Worm (Caenorhabditis elegans) whole organism, late embryonic: ENCODE data around the gene clec-231.
A peak's percentile ranks its signal among the peaks of the same experiment; 100 is the strongest.
"Not testable (repeated sequence)": the region's sequence is repeated elsewhere in the genome, so short reads cannot be mapped to it uniquely, and the experiment has no call there.

ENCODE experiments used
- C08G9.2 ChIP-seq: sonication (generic microtip); optimal IDR thresholded peaks from 2 replicates; lab custom pipeline; 2016; ENCODE audit warnings: mild to moderate bottlenecking, missing genetic modification characterization, moderate library complexity, missing compliant biosample characterization
- C38D4.7 ChIP-seq: fragments of 200-800 bp; sonication (Bioruptor generic); optimal IDR thresholded peaks from 2 replicates; lab custom pipeline; 2018; ENCODE audit warnings: mild to moderate bottlenecking, missing genetic modification characterization, moderate library complexity, missing compliant biosample characterization
- F13H6.1 ChIP-seq: sonication (generic microtip); optimal IDR thresholded peaks from 2 replicates; lab custom pipeline; 2016; ENCODE audit warnings: missing genetic modification characterization, missing compliant biosample characterization
- K02D7.2 ChIP-seq: sonication (generic microtip); optimal IDR thresholded peaks from 2 replicates; lab custom pipeline; 2017; ENCODE audit warnings: mild to moderate bottlenecking, missing genetic modification characterization, missing compliant biosample characterization
- T23F11.4 ChIP-seq: fragments of 200-800 bp; sonication (Bioruptor generic); optimal IDR thresholded peaks from 2 replicates; lab custom pipeline; 2018; ENCODE audit warnings: mild to moderate bottlenecking, missing genetic modification characterization, missing compliant biosample characterization
- ama-1 ChIP-seq: fragments of 150-350 bp; optimal IDR thresholded peaks from 2 replicates; lab custom pipeline; 2014
- ceh-14 ChIP-seq: sonication (generic microtip); optimal IDR thresholded peaks from 2 replicates; lab custom pipeline; 2016; ENCODE audit warnings: missing genotype, missing genetic modification characterization, missing compliant biosample characterization
- ceh-19 ChIP-seq: fragments of 200-800 bp; sonication (Bioruptor generic); optimal IDR thresholded peaks from 2 replicates; lab custom pipeline; 2018; ENCODE audit warnings: mild to moderate bottlenecking, missing genetic modification characterization, missing compliant biosample characterization
- ceh-22 ChIP-seq: sonication (generic microtip); optimal IDR thresholded peaks from 2 replicates; lab custom pipeline; 2017; ENCODE audit warnings: missing biosample characterization, missing genetic modification characterization
- ceh-24 ChIP-seq: sonication (generic microtip); optimal IDR thresholded peaks from 2 replicates; lab custom pipeline; 2016; ENCODE audit warnings: mild to moderate bottlenecking, missing genetic modification characterization, missing compliant biosample characterization
- ceh-48 ChIP-seq: sonication (generic microtip); optimal IDR thresholded peaks from 2 replicates; lab custom pipeline; 2016; ENCODE audit warnings: missing genetic modification characterization, inconsistent platforms, missing compliant biosample characterization
- ceh-9 ChIP-seq: sonication (generic microtip); optimal IDR thresholded peaks from 2 replicates; lab custom pipeline; 2016; ENCODE audit warnings: mild to moderate bottlenecking, missing genetic modification characterization, inconsistent platforms, missing compliant biosample characterization
- che-1 ChIP-seq: sonication (generic microtip); optimal IDR thresholded peaks from 2 replicates; lab custom pipeline; 2016; ENCODE audit warnings: mild to moderate bottlenecking, missing genetic modification characterization, missing compliant biosample characterization
- dmd-4 ChIP-seq: sonication (generic microtip); optimal IDR thresholded peaks from 2 replicates; lab custom pipeline; 2016; ENCODE audit warnings: borderline replicate concordance, missing genetic modification characterization, missing compliant biosample characterization
- dve-1 ChIP-seq: sonication (generic microtip); optimal IDR thresholded peaks from 2 replicates; lab custom pipeline; 2017; ENCODE audit warnings: antibody characterized with exemption, mild to moderate bottlenecking, missing genetic modification characterization, missing compliant biosample characterization
- elt-2 ChIP-seq: sonication (generic microtip); optimal IDR thresholded peaks from 2 replicates; lab custom pipeline; 2016; ENCODE audit warnings: missing genetic modification reagents, missing genetic modification characterization, missing compliant biosample characterization
- elt-4 ChIP-seq: sonication (generic microtip); optimal IDR thresholded peaks from 2 replicates; lab custom pipeline; 2016; ENCODE audit warnings: missing genetic modification characterization, missing compliant biosample characterization
- ets-4 ChIP-seq: sonication (generic microtip); optimal IDR thresholded peaks from 2 replicates; lab custom pipeline; 2016; ENCODE audit warnings: missing genetic modification characterization, missing compliant biosample characterization
- eyg-1 ChIP-seq: sonication (generic microtip); optimal IDR thresholded peaks from 2 replicates; lab custom pipeline; 2016; ENCODE audit warnings: missing genotype, missing genetic modification characterization, missing compliant biosample characterization
- fax-1 ChIP-seq: sonication (generic microtip); optimal IDR thresholded peaks from 2 replicates; lab custom pipeline; 2016; ENCODE audit warnings: missing genotype, missing genetic modification characterization, missing compliant biosample characterization
- fkh-6 ChIP-seq: sonication (generic microtip); optimal IDR thresholded peaks from 2 replicates; lab custom pipeline; 2016; ENCODE audit warnings: missing genetic modification characterization, missing compliant biosample characterization
- hlh-6 ChIP-seq: sonication (generic microtip); optimal IDR thresholded peaks from 2 replicates; lab custom pipeline; 2016; ENCODE audit warnings: missing genotype, missing genetic modification characterization, missing compliant biosample characterization
- lin-11 ChIP-seq: fragments of 200-800 bp; sonication (Bioruptor generic); optimal IDR thresholded peaks from 2 replicates; lab custom pipeline; 2018; ENCODE audit warnings: mild to moderate bottlenecking, missing genetic modification characterization, missing compliant biosample characterization
- nfya-1 ChIP-seq: sonication (generic microtip); optimal IDR thresholded peaks from 2 replicates; lab custom pipeline; 2017; ENCODE audit warnings: missing genetic modification characterization, mild to moderate bottlenecking, missing compliant biosample characterization, antibody characterized with exemption, moderate library complexity
- npax-4 ChIP-seq: sonication (generic microtip); optimal IDR thresholded peaks from 2 replicates; lab custom pipeline; 2016; ENCODE audit warnings: missing genetic modification characterization, missing compliant biosample characterization
- pha-2 ChIP-seq: sonication (generic microtip); optimal IDR thresholded peaks from 2 replicates; lab custom pipeline; 2017; ENCODE audit warnings: mild to moderate bottlenecking, missing genetic modification characterization, missing compliant biosample characterization
- pqm-1 ChIP-seq: sonication (generic microtip); optimal IDR thresholded peaks from 2 replicates; lab custom pipeline; 2016; ENCODE audit warnings: missing genetic modification characterization, missing compliant biosample characterization
- ref-2 ChIP-seq: sonication (generic microtip); optimal IDR thresholded peaks from 2 replicates; lab custom pipeline; 2016; ENCODE audit warnings: missing genetic modification characterization, missing compliant biosample characterization
- sdc-2 ChIP-seq: sonication (generic microtip); optimal IDR thresholded peaks from 2 replicates; lab custom pipeline; 2016; ENCODE audit warnings: missing genotype, missing genetic modification characterization, missing compliant biosample characterization
- sox-2 ChIP-seq: fragments of 200-800 bp; sonication (Bioruptor generic); IDR thresholded peaks from 2 replicates; pipeline ENCODE4 v1.3.6; 2022; ENCODE audit warnings: missing genetic modification reagents, missing genetic modification characterization, missing compliant biosample characterization
- sox-4 ChIP-seq: sonication (generic microtip); optimal IDR thresholded peaks from 2 replicates; lab custom pipeline; 2017; ENCODE audit warnings: mild to moderate bottlenecking, missing genetic modification characterization, inconsistent platforms, missing compliant biosample characterization
- syd-9 ChIP-seq: sonication (generic microtip); optimal IDR thresholded peaks from 2 replicates; lab custom pipeline; 2016; ENCODE audit warnings: mild to moderate bottlenecking, missing genetic modification characterization, moderate library complexity, missing compliant biosample characterization
- tbx-7 ChIP-seq: sonication (generic microtip); optimal IDR thresholded peaks from 2 replicates; lab custom pipeline; 2016; ENCODE audit warnings: missing genotype, missing genetic modification characterization, missing compliant biosample characterization
- unc-3 ChIP-seq, 2 experiments: fragments of 200-800 bp in 1 of 2; sonication (Bioruptor generic) in 1 of 2; sonication (generic microtip) in 1 of 2; conservative IDR thresholded peaks in 1 of 2; optimal IDR thresholded peaks in 1 of 2; 2 replicates each; pipeline versions ENCODE4 v1.3.6 to Lab custom; 2016 to 2022; ENCODE audit warnings: missing compliant biosample characterization in 2 of 2, missing genetic modification characterization in 2 of 2, missing genetic modification reagents in 1 of 2
- unc-55 ChIP-seq: sonication (generic microtip); optimal IDR thresholded peaks from 2 replicates; lab custom pipeline; 2017; ENCODE audit warnings: missing biosample characterization, missing genetic modification reagents, missing genetic modification characterization
- unc-86 ChIP-seq: sonication (generic microtip); optimal IDR thresholded peaks from 2 replicates; lab custom pipeline; 2016; ENCODE audit warnings: missing genetic modification characterization, missing compliant biosample characterization
- ztf-16 ChIP-seq: sonication (generic microtip); optimal IDR thresholded peaks from 2 replicates; lab custom pipeline; 2017; ENCODE audit warnings: missing genetic modification characterization, missing compliant biosample characterization

clec-231 gene

DNA sequence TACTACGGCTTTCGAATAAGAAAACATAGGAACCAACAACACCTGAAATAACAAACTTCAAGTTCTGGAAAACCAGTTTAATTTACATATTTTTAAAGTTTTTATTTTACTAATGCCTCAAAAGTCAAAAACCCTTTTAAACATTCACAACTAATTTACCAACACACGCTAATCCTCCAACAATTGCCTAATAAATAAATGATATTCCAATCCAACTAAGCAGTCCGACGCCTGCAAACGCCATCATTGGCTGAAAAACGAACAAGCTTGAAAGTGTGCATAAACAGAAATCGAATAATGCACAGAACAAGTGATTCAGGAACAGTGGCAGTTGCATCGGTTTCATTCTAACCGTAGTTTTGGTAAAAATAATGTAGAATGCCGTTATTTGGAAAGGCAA, 17.3 kb upstream of the clec-231 start:
- no peak for TF ChIP-seq elt-4 (tag; lab: Kevin White, UChicago)
- no peak for TF ChIP-seq ceh-22 (tag; lab: Kevin White, UChicago)
- no peak for TF ChIP-seq sox-4 (tag; lab: Kevin White, UChicago)
- TF ChIP-seq lin-11 (tag; lab: Kevin White, UChicago) = no peak
- TF ChIP-seq unc-55 (GFP tag; lab: Kevin White, UChicago) = no peak
- no peak for TF ChIP-seq ceh-19 (GFP tag; lab: Kevin White, UChicago)
- TF ChIP-seq ceh-48 = no peak
- no peak for TF ChIP-seq ceh-14
- TF ChIP-seq unc-86 (tag; lab: Kevin White, UChicago) = no peak
- TF ChIP-seq dve-1 (tag; lab: Kevin White, UChicago) = no peak

DNA sequence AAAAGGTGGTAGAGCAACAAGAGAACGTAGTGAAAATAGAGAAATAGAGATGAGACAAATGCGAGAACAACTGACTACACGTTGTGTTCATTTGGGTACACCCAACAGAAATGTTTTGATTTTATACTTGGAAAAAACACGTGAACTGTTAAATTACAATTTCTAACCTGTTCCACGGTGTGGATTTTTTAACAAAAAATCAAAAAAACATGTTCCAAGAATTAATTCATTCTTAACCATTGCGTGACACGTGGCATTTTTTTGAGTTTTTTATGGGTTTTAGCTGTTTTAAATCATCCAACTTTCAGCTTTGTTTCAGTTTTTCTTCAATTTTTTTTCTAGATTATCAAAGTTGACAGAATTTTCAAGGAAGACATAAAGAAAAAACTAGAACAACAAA, 10.9 kb upstream of the clec-231 start, which contains the start of gene ech-1.1:
Gene ech-1.1 (minus strand): TSS at position 101 of the 400 bp plus-strand sequence.
- not testable (repeated sequence) for TF ChIP-seq eyg-1; dmd-4 (tag; lab: Kevin White, UChicago); nfya-1 (tag; lab: Kevin White, UChicago)

DNA sequence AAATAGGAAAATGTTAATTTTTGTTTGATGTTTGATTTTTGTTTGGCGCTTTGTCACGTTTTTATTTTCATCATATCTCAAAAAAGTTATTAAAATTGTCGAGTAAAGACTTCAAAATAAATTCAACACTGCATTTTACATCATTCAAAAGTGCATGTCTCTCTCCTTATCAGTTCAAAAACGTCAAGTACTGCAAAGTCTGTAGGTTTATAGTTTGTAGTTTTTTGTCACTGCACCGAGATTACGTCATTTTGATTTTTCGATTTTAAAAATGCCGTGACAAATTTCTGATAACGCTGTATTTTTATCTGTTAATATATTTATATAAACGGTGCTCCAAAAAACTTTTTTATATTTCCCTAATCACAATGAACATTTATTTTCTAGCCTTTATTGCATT, 4.1 kb upstream of the clec-231 start, which contains the start of gene C29F3.7:
Gene C29F3.7 (plus strand): TSS at position 254 of the 400 bp plus-strand sequence.
- no peak for TF ChIP-seq syd-9 (tag; lab: Kevin White, UChicago)
- TF ChIP-seq sdc-2 (tag; lab: Kevin White, UChicago) = no peak
- no peak for TF ChIP-seq K02D7.2 (tag; lab: Kevin White, UChicago)
- no peak for TF ChIP-seq hlh-6 (tag; lab: Kevin White, UChicago)
- TF ChIP-seq elt-2 (tag; lab: Kevin White, UChicago) = peak; percentile 62
- no peak for TF ChIP-seq ztf-16

DNA sequence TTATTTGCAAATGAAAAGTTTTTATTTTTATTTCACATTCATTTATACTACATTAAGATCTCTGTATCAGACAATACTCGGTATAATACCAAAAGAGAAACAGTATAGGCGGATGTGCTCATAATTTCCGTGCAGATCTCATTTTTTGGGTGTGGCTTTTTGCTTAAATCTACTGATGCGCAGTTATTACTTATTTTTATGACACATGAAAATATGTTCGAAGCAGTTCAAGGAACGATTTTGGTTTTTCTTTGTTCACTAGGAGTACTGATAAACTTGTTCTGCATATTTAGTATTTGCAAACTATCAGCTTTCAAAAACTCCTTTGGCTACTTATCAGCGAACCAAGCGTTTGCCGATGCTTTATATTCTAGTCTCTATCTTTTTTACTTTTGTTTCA, 1.9 kb upstream of the clec-231 start, which contains the start of gene srx-58:
Gene srx-58 (plus strand): TSS at position 301 of the 400 bp plus-strand sequence.
- no peak for TF ChIP-seq C08G9.2 (tag; lab: Kevin White, UChicago)
- no peak for TF ChIP-seq che-1 (tag; lab: Kevin White, UChicago)
- TF ChIP-seq elt-2 (tag; lab: Kevin White, UChicago) = no peak
- TF ChIP-seq, all 69 proteins: peak for 0

DNA sequence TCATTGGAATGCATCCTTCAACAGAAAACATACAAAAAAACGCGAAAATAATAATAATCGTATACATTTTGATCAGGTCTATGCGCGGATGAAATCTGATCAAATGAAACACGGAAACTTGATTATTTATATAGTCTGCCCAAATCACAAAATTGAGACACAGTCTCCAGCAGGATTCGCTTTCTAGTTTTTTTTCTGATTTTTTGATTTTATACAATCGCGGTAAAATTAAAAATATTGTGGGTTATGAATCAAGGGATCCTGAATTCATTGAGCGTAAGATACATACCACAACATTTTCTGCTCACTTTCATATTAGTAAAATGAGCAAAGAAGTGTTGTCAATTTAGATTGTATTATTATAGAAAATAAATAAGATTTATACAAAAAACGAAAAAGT, 1.5 kb downstream of the clec-231 start, which contains the start of gene clec-230:
Gene clec-230 (minus strand): TSS at position 101 of the 400 bp plus-strand sequence.
- no peak for TF ChIP-seq pha-2 (tag; lab: Kevin White, UChicago)
- no peak for TF ChIP-seq fkh-6
- no peak for TF ChIP-seq sdc-2 (tag; lab: Kevin White, UChicago)
- no peak for TF ChIP-seq C38D4.7 (GFP tag; lab: Kevin White, UChicago)
- TF ChIP-seq ref-2 (tag; lab: Kevin White, UChicago) = no peak
- no peak for TF ChIP-seq unc-86 (tag; lab: Kevin White, UChicago)
- no peak for TF ChIP-seq ets-4
- no peak for TF ChIP-seq ceh-9 (tag; lab: Kevin White, UChicago)
- TF ChIP-seq T23F11.4 (GFP tag; lab: Kevin White, UChicago) = no peak
- TF ChIP-seq npax-4 (tag; lab: Kevin White, UChicago) = no peak
- TF ChIP-seq tbx-7 (tag; lab: Kevin White, UChicago) = no peak
- TF ChIP-seq sox-2 (GFP tag; lab: Robert Waterston, UW) = no peak
- no peak for TF ChIP-seq pqm-1
- no peak for TF ChIP-seq unc-3 (GFP tag; conservative IDR thresholded peaks at IDR 0.05; lab: Robert Waterston, UW)
- TF ChIP-seq unc-3 (tag; optimal IDR thresholded peaks at IDR 0.05; lab: Kevin White, UChicago) = no peak
- no peak for TF ChIP-seq fax-1 (tag; lab: Kevin White, UChicago)
- no peak for TF ChIP-seq eyg-1
- no peak for TF ChIP-seq ama-1 (lab: Kevin White, UChicago)
- TF ChIP-seq ceh-24 (tag; lab: Kevin White, UChicago) = no peak
- no peak for TF ChIP-seq F13H6.1 (tag; lab: Kevin White, UChicago)
